Fruit fly (Drosophila melanogaster) whole organism, pupa: ENCODE results near the gene Wnk.
A peak's percentile ranks its signal among the peaks of the same experiment; 100 is the strongest.

Experiments
- CG10348 ChIP-seq: fragments of 200-800 bp; sonication (Bioruptor generic); IDR thresholded peaks from 2 replicates; pipeline ENCODE4 v1.3.6; 2022; ENCODE audit warnings: missing biosample characterization, missing genetic modification characterization
- CG12605 ChIP-seq: fragments of 200-800 bp; sonication (Bioruptor generic); IDR thresholded peaks from 2 replicates; pipeline ENCODE4 v1.3.6; 2022; ENCODE audit warnings: missing biosample characterization, missing genetic modification characterization
- CG13204 ChIP-seq: fragments of 200-800 bp; sonication (Bioruptor generic); optimal IDR thresholded peaks from 2 replicates; lab custom pipeline; 2018; ENCODE audit warnings: missing biosample characterization, mild to moderate bottlenecking, missing genetic modification characterization, moderate library complexity
- CG14655 ChIP-seq: fragments of 200-800 bp; sonication (Bioruptor generic); optimal IDR thresholded peaks from 3 replicates; lab custom pipeline; 2017; ENCODE audit warnings: mild to moderate bottlenecking, missing biosample characterization, missing genetic modification reagents, missing genetic modification characterization
- CG15710 ChIP-seq: fragments of 200-800 bp; sonication (Bioruptor generic); optimal IDR thresholded peaks from 2 replicates; lab custom pipeline; 2018; ENCODE audit warnings: missing biosample characterization, mild to moderate bottlenecking, missing genetic modification characterization, moderate library complexity
- CG17806 ChIP-seq: fragments of 200-800 bp; sonication (Bioruptor generic); optimal IDR thresholded peaks from 2 replicates; lab custom pipeline; 2018; ENCODE audit warnings: missing biosample characterization, mild to moderate bottlenecking, missing genetic modification characterization, moderate library complexity
- CG32121 ChIP-seq: fragments of 200-800 bp; sonication (Bioruptor generic); IDR thresholded peaks from 2 replicates; pipeline ENCODE4 v1.3.6; 2022; ENCODE audit warnings: missing biosample characterization, missing genetic modification characterization
- CG34367 ChIP-seq: fragments of 200-800 bp; sonication (Bioruptor generic); optimal IDR thresholded peaks from 2 replicates; lab custom pipeline; 2018; ENCODE audit warnings: missing biosample characterization, mild to moderate bottlenecking, missing genetic modification characterization
- CG4496 ChIP-seq: fragments of 200-800 bp; sonication (Bioruptor generic); IDR thresholded peaks from 3 replicates; pipeline ENCODE4 v1.3.6; 2022; ENCODE audit warnings: missing biosample characterization, missing genetic modification characterization
- CG8159 ChIP-seq: fragments of 200-800 bp; sonication (Bioruptor generic); optimal IDR thresholded peaks from 3 replicates; lab custom pipeline; 2018; ENCODE audit warnings: missing biosample characterization, mild to moderate bottlenecking, missing genetic modification characterization, moderate library complexity
- CG8301 ChIP-seq: fragments of 200-800 bp; sonication (Bioruptor generic); optimal IDR thresholded peaks from 2 replicates; lab custom pipeline; 2018; ENCODE audit warnings: missing biosample characterization, mild to moderate bottlenecking, missing genetic modification characterization
- CG9948 ChIP-seq: fragments of 200-800 bp; sonication (Bioruptor generic); optimal IDR thresholded peaks from 2 replicates; lab custom pipeline; 2018; ENCODE audit warnings: missing biosample characterization, mild to moderate bottlenecking, missing genetic modification characterization, moderate library complexity
- D1 ChIP-seq: fragments of 200-800 bp; sonication (Bioruptor generic); optimal IDR thresholded peaks from 2 replicates; lab custom pipeline; 2018; ENCODE audit warnings: missing biosample characterization, mild to moderate bottlenecking, missing genetic modification characterization, moderate library complexity
- EcR ChIP-seq: fragments of 200-800 bp; sonication (Bioruptor generic); optimal IDR thresholded peaks from 3 replicates; lab custom pipeline; 2019; ENCODE audit warnings: missing biosample characterization, missing genetic modification characterization, mild to moderate bottlenecking, moderate library complexity, missing genetic modification reagents
- Ets98B ChIP-seq: fragments of 200-800 bp; sonication (Bioruptor generic); IDR thresholded peaks from 2 replicates; pipeline ENCODE4 v1.3.6; 2022; ENCODE audit warnings: missing biosample characterization, missing genetic modification characterization
- Pif1B ChIP-seq: fragments of 200-800 bp; sonication (Bioruptor generic); optimal IDR thresholded peaks from 3 replicates; lab custom pipeline; 2016; ENCODE audit warnings: missing biosample characterization, missing genetic modification characterization
- Snoo ChIP-seq: fragments of 200-800 bp; sonication (Bioruptor generic); optimal IDR thresholded peaks from 3 replicates; lab custom pipeline; 2017; ENCODE audit warnings: missing biosample characterization, mild to moderate bottlenecking, missing genetic modification characterization, inconsistent platforms
- fd96Ca ChIP-seq: fragments of 200-800 bp; sonication (Bioruptor generic); IDR thresholded peaks from 3 replicates; pipeline ENCODE4 v1.3.6; 2022; ENCODE audit warnings: missing biosample characterization, missing genetic modification characterization
- gl ChIP-seq: fragments of 200-800 bp; sonication (Bioruptor generic); optimal IDR thresholded peaks from 2 replicates; lab custom pipeline; 2018; ENCODE audit warnings: missing biosample characterization, mild to moderate bottlenecking, missing genetic modification characterization
- rn ChIP-seq: fragments of 200-800 bp; sonication (Bioruptor generic); IDR thresholded peaks from 2 replicates; pipeline ENCODE4 v1.3.6; 2022; ENCODE audit warnings: missing biosample characterization, missing genetic modification characterization

The Wnk gene

DNA sequence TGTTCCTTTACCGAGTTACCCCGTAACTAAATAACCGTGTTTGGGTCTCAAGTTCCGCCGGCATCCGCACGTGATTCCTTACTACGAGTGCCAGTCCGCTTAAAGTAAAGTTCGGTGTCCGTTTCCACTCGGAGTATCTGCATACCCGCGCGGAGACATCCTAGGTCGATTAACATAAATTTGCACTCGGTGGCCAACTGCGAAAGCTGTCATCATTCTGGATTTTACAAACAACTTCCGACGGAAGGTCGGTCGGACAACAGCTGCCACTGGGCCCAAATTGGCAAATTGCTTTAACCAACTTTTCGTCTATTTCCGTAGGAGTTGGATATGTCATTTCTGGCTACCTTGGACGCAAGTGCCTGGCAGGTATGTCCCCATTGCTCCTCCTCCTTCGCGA, 31.8 kb upstream of the Wnk start, which contains the start of gene TfAP-2:
Gene TfAP-2, plus strand, starts transcription at position 301 of the 400 bp plus-strand sequence.
- no peak for TF ChIP-seq CG15710 (tag; lab: Kevin White, UChicago)
- no peak for TF ChIP-seq rn (GFP tag; lab: Robert Waterston, UW)
- no peak for TF ChIP-seq fd96Ca (GFP tag; lab: Robert Waterston, UW)
- no peak for TF ChIP-seq gl (tag; lab: Kevin White, UChicago)
- no peak for TF ChIP-seq Pif1B
- TF ChIP-seq CG34367 (tag; lab: Kevin White, UChicago), result no peak
- TF ChIP-seq CG4496 (GFP tag; lab: Robert Waterston, UW), result no peak
- no peak for TF ChIP-seq D1 (tag; lab: Kevin White, UChicago)
- no peak for TF ChIP-seq CG14655 (GFP tag; lab: Kevin White, UChicago)
- no peak for TF ChIP-seq CG17806
- TF ChIP-seq CG8159, result no peak
- TF ChIP-seq Snoo, result no peak

DNA sequence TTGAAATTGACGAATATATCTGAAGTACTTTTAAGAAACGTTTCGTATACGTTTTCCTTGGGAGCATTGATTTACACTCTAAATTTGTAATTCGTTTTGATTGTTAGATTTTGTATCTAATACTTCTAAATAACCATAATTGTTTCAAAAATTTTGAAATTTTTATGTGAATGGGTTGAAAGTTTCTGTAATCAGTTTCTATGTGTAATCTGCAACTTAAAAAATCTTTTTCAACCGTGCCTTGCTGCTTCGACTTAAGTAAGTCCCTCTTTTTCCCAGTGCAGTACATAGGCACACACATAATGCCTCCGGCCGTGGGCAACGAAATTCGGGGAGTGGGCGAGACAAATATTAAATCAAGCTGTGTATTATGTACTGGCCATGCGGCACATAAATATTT, 30.7 kb upstream of the Wnk start:
- TF ChIP-seq CG32121 (GFP tag; lab: Robert Waterston, UW) (no peak), gl (tag; lab: Kevin White, UChicago) (no peak), Ets98B (no peak), CG12605 (no peak), Snoo (no peak)

DNA sequence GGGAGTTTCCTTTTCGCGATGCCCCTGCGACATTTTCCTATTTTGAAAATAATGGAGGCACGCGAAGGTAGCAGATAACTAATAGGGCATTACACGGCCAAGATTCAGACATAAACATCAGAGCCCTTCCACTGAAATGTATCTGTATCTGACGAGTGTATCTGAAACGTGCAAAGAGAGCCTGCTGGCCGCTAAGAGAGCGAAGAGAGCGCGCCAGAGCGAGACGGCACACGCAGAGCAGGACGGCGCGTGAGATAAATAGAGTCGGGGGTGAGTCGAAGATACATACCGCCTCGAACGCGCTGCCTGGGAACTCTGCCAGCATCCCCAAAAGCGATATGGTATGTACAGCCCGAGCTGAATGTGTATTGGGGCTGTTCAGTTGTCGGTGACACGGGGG, 30.0 kb upstream of the Wnk start:
- TF ChIP-seq CG32121 (GFP tag; lab: Robert Waterston, UW) (no peak), Pif1B (no peak), CG12605 (0 out of 2 replicates have a peak, but pooled peaks have one; percentile 24), CG13204 (peak; percentile 56)
- TF ChIP-seq, all 21 proteins: peak for 2

DNA sequence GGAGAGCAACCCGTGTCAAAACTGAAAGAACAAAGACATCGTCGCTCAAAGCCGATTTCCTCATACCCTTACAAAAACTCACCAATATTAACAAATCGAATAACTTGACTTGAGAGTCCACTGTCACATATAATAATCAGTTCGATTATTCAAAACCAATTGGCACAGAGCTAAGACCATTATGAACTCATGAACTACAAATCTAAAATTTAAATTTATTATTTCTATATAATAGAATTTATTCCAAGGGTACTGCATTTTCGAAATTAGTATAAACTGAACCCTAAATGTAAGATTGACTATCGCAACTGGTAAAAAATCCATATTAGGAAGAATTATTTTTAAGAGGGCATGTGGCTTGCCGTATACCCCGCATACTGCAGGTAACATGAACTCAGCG, 27.3 kb upstream of the Wnk start:
- TF ChIP-seq rn (GFP tag; lab: Robert Waterston, UW) (no peak), Ets98B (no peak), CG34367 (tag; lab: Kevin White, UChicago) (no peak), CG32121 (GFP tag; lab: Robert Waterston, UW) (no peak), CG15710 (tag; lab: Kevin White, UChicago) (peak; percentile 35), CG8301 (tag; lab: Kevin White, UChicago) (no peak), CG9948 (tag; lab: Kevin White, UChicago) (peak; percentile 15), CG10348 (GFP tag; lab: Robert Waterston, UW) (no peak), CG17806 (no peak), CG4496 (GFP tag; lab: Robert Waterston, UW) (no peak), Pif1B (peak; percentile 31), EcR (GFP tag; lab: Kevin White, UChicago) (no peak), D1 (tag; lab: Kevin White, UChicago) (no peak), fd96Ca (GFP tag; lab: Robert Waterston, UW) (no peak), CG8159 (peak; percentile 50), CG13204 (no peak), Snoo (peak; percentile 13), CG14655 (GFP tag; lab: Kevin White, UChicago) (no peak), CG12605 (no peak), gl (tag; lab: Kevin White, UChicago) (no peak)

DNA sequence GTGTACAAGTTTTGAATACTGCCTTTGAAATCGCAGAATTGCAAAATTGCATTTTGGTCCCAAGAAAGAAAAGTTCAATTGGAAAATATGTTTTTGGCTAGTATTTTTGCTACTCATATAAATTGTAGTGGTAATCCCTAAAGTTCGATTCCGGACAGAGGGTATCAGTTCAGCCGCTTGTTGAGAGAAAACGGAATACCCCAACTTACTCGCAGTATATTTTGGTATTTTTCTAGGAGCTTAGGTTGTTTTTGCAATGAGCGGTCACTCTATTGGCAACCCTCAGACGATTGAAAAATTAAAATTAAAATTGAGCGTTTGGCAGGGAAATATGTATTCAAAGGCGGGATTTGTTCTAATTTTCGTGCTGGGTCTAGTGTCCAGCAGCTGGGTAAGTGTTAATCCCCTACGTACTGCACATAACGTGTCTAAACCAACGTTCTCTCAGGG, 19.6 kb upstream of the Wnk start:
- TF ChIP-seq Pif1B (no peak), D1 (tag; lab: Kevin White, UChicago) (peak; percentile 55)

DNA sequence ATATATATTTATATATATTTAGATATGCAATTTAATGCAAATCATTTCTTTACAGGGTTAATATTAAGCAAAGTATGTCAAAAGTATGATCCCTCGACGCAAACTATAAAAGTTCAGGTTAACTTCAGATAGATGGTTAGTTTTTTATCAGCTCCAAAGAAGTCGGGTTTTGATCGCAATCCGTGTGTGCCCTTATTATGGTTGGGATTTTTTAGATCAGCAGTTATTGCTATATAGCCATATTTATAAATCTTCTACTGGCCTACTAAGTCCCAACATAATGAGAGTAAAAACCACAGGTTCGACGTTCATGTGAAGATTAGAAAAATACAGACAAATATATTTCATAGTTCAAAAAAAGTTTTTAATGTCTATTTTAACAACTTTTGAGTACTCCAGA, 19.1 kb upstream of the Wnk start, which contains the start of gene EMC10:
Gene EMC10, plus strand, starts transcription at position 301 of the 400 bp plus-strand sequence.
- TF ChIP-seq CG34367 (tag; lab: Kevin White, UChicago) (no peak), gl (tag; lab: Kevin White, UChicago) (no peak), CG4496 (GFP tag; lab: Robert Waterston, UW) (no peak), CG32121 (GFP tag; lab: Robert Waterston, UW) (no peak), fd96Ca (GFP tag; lab: Robert Waterston, UW) (no peak), EcR (GFP tag; lab: Kevin White, UChicago) (no peak)

DNA sequence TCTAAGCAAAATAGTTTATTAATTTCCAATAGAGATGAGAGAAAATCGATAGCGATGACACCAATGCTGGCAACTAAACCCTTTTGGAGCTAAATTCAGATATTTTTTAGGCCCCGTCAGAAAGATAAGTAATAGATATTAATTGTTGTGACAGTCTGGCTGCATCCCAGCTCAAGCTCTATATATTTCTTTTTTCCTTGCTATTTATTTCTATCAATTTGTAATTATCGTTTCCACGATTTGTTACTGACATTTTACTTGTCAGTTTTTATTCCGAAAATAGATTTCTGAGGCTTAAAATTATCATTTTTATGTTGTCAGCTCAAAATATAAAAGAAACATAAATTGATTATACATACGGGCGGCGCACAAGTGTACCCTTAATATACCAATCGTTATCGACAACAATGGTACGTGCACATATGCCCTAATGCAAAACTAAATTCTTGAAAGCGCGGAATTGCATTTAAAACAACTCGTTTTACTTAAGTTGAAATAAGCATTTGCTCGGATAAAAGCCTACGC, 14.2 kb upstream of the Wnk start, which contains the start of the genes CRIF and SMC5:
Gene CRIF, minus strand, starts transcription at position 51 of the 525 bp plus-strand sequence.
Gene SMC5, plus strand, starts transcription at position 329 of the 525 bp plus-strand sequence.
- TF ChIP-seq CG32121 (GFP tag; lab: Robert Waterston, UW) (peak; percentile 22; the same call in 1 of the 2 replicates), gl (tag; lab: Kevin White, UChicago) (no peak), CG17806 (peak; percentile 33), CG13204 (no peak), D1 (tag; lab: Kevin White, UChicago) (peak; percentile 44), Ets98B (no peak)

DNA sequence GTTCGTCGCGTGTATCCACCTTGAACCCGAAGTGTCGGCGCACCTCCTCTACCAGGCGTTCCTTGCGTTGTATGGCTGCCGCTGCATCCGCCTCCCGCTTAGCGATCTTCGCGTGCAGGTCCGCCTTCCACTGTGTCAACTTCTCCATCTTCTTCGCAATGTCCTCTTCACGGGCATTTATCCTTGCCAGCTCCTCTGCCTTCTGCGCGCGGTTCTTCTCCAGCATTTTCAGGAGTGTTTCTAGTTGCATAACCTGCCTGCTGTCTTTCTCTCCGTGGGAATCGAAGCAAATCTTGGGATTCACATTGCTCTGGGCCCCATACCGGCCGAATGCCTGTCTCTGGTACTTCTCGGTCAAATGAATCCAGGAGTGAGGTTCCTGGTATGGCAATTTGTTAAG, 13.5 kb upstream of the Wnk start:
- TF ChIP-seq gl (tag; lab: Kevin White, UChicago) (no peak), CG14655 (GFP tag; lab: Kevin White, UChicago) (no peak), CG8159 (no peak), CG4496 (GFP tag; lab: Robert Waterston, UW) (no peak), CG34367 (tag; lab: Kevin White, UChicago) (no peak), CG13204 (no peak)
